Fruit fly (Drosophila melanogaster) whole organism, embryonic: ENCODE measurements around the gene CG33784.

Source experiments
- Atf3 ChIP-seq: fragments of 200-800 bp; sonication (Bioruptor generic); optimal IDR thresholded peaks from 3 replicates; lab custom pipeline; 2016; ENCODE audit warnings: missing biosample characterization, missing genetic modification characterization
- BEAF-32 ChIP-seq: fragments of 200-800 bp; sonication (Bioruptor generic); optimal IDR thresholded peaks from 3 replicates; lab custom pipeline; 2017; ENCODE audit warnings: missing biosample characterization, missing genetic modification characterization, mild to moderate bottlenecking, moderate library complexity, missing genetic modification reagents
- Bgb ChIP-seq: fragments of 200-800 bp; sonication (Bioruptor generic); IDR thresholded peaks from 2 replicates; pipeline ENCODE4 v1.3.6; 2022; ENCODE audit warnings: missing biosample characterization, missing genetic modification characterization; ENCODE audit not compliant: partially characterized antibody
- CG10979 ChIP-seq: fragments of 200-800 bp; sonication (Bioruptor generic); optimal IDR thresholded peaks from 2 replicates; lab custom pipeline; 2018; ENCODE audit warnings: missing biosample characterization, mild to moderate bottlenecking, missing genetic modification characterization, moderate library complexity
- CG11504 ChIP-seq: fragments of 200-800 bp; sonication (Bioruptor generic); optimal IDR thresholded peaks from 3 replicates; lab custom pipeline; 2019; ENCODE audit warnings: missing biosample characterization, mild to moderate bottlenecking, missing genetic modification characterization, moderate library complexity
- CG15601 ChIP-seq: fragments of 200-800 bp; sonication (Bioruptor generic); optimal IDR thresholded peaks from 3 replicates; lab custom pipeline; 2019; ENCODE audit warnings: missing biosample characterization, mild to moderate bottlenecking, missing genetic modification characterization, moderate library complexity
- CG2678 ChIP-seq: fragments of 200-800 bp; sonication (Bioruptor generic); optimal IDR thresholded peaks from 3 replicates; lab custom pipeline; 2019; ENCODE audit warnings: missing biosample characterization, mild to moderate bottlenecking, missing genetic modification characterization, moderate library complexity
- CG2712 ChIP-seq: fragments of 200-800 bp; optimal IDR thresholded peaks from 3 replicates; lab custom pipeline; 2019; ENCODE audit warnings: missing biosample characterization, mild to moderate bottlenecking, missing genetic modification characterization, moderate library complexity
- CG3163 ChIP-seq: fragments of 200-800 bp; sonication (Bioruptor generic); optimal IDR thresholded peaks from 3 replicates; lab custom pipeline; 2016; ENCODE audit warnings: missing biosample characterization, missing genetic modification characterization
- CG5953 ChIP-seq: fragments of 200-800 bp; sonication (Bioruptor generic); IDR thresholded peaks from 2 replicates; pipeline ENCODE4 v1.3.6; 2022; ENCODE audit warnings: missing biosample characterization, missing genetic modification characterization
- CG6272 ChIP-seq: fragments of 200-800 bp; sonication (Bioruptor generic); IDR thresholded peaks from 2 replicates; pipeline ENCODE4 v1.3.6; 2022; ENCODE audit warnings: missing biosample characterization, missing genetic modification characterization
- CG9437 ChIP-seq: fragments of 200-800 bp; sonication (Bioruptor generic); optimal IDR thresholded peaks from 2 replicates; lab custom pipeline; 2018; ENCODE audit warnings: missing biosample characterization, mild to moderate bottlenecking, missing genetic modification characterization
- CG9876 ChIP-seq: fragments of 200-800 bp; sonication (Bioruptor generic); optimal IDR thresholded peaks from 2 replicates; lab custom pipeline; 2016; ENCODE audit warnings: missing biosample characterization, missing genetic modification characterization
- CHES-1-like ChIP-seq: fragments of 200-800 bp; sonication (Bioruptor generic); optimal IDR thresholded peaks from 2 replicates; lab custom pipeline; 2016; ENCODE audit warnings: missing biosample characterization, missing genetic modification characterization
- Dek ChIP-seq: fragments of 200-800 bp; sonication (Bioruptor generic); optimal IDR thresholded peaks from 3 replicates; lab custom pipeline; 2019; ENCODE audit warnings: missing biosample characterization, mild to moderate bottlenecking, missing genetic modification characterization, moderate library complexity
- ERR ChIP-seq: fragments of 200-800 bp; sonication (Bioruptor generic); optimal IDR thresholded peaks from 2 replicates; lab custom pipeline; 2016; ENCODE audit warnings: missing biosample characterization, missing genetic modification characterization
- Elba2 ChIP-seq: fragments of 200-800 bp; sonication (Bioruptor generic); optimal IDR thresholded peaks from 3 replicates; lab custom pipeline; 2016; ENCODE audit warnings: missing biosample characterization, missing genetic modification characterization
- Fer2 ChIP-seq: fragments of 200-800 bp; sonication (Bioruptor generic); optimal IDR thresholded peaks from 2 replicates; lab custom pipeline; 2018; ENCODE audit warnings: missing biosample characterization, mild to moderate bottlenecking, missing genetic modification characterization, moderate library complexity
- GATAe ChIP-seq: fragments of 200-800 bp; sonication (Bioruptor generic); conservative IDR thresholded peaks from 2 replicates; pipeline ENCODE4 v1.3.6; 2022; ENCODE audit warnings: missing biosample characterization, missing genetic modification characterization
- Hsf ChIP-seq: fragments of 200-800 bp; sonication (Bioruptor generic); optimal IDR thresholded peaks from 3 replicates; lab custom pipeline; 2016; ENCODE audit warnings: missing biosample characterization, missing genetic modification characterization
- Nf-YC ChIP-seq: fragments of 200-800 bp; optimal IDR thresholded peaks from 3 replicates; lab custom pipeline; 2019; ENCODE audit warnings: missing biosample characterization, mild to moderate bottlenecking, missing genetic modification characterization, moderate library complexity
- Opbp ChIP-seq: fragments of 200-800 bp; sonication (Bioruptor generic); IDR thresholded peaks from 3 replicates; pipeline ENCODE4 v1.3.6; 2022; ENCODE audit warnings: missing biosample characterization, missing genetic modification characterization; ENCODE audit not compliant: partially characterized antibody
- Six4 ChIP-seq: fragments of 200-800 bp; sonication (Bioruptor generic); optimal IDR thresholded peaks from 2 replicates; lab custom pipeline; 2016; ENCODE audit warnings: missing biosample characterization, missing genetic modification characterization
- Usf ChIP-seq: fragments of 200-800 bp; sonication (Bioruptor generic); optimal IDR thresholded peaks from 2 replicates; lab custom pipeline; 2017; ENCODE audit warnings: missing genotype, missing biosample characterization, missing genetic modification characterization
- ash1 ChIP-seq: fragments of 200-800 bp; sonication (Bioruptor generic); optimal IDR thresholded peaks from 2 replicates; lab custom pipeline; 2018; ENCODE audit warnings: missing biosample characterization, mild to moderate bottlenecking, missing genetic modification characterization
- bcd ChIP-seq: fragments of 200-800 bp; sonication (Bioruptor generic); optimal IDR thresholded peaks from 2 replicates; lab custom pipeline; 2017; ENCODE audit warnings: missing biosample characterization, mild to moderate bottlenecking, missing genetic modification characterization
- btn ChIP-seq: fragments of 200-800 bp; sonication (Bioruptor generic); optimal IDR thresholded peaks from 2 replicates; lab custom pipeline; 2016; ENCODE audit warnings: missing biosample characterization, missing genetic modification characterization
- cas ChIP-seq: fragments of 200-800 bp; sonication (Bioruptor generic); IDR thresholded peaks from 2 replicates; pipeline ENCODE4 v1.3.6; 2022; ENCODE audit warnings: missing biosample characterization, missing genetic modification characterization
- chm ChIP-seq: fragments of 200-800 bp; sonication (Bioruptor generic); IDR thresholded peaks from 2 replicates; pipeline ENCODE4 v1.3.6; 2022; ENCODE audit warnings: missing biosample characterization, missing genetic modification characterization
- danr ChIP-seq: fragments of 200-800 bp; sonication (Bioruptor generic); IDR thresholded peaks from 2 replicates; pipeline ENCODE4 v1.3.6; 2022; ENCODE audit warnings: missing biosample characterization, missing genetic modification characterization
- dmrt99B ChIP-seq: fragments of 200-800 bp; sonication (Bioruptor generic); optimal IDR thresholded peaks from 2 replicates; lab custom pipeline; 2018; ENCODE audit warnings: missing biosample characterization, mild to moderate bottlenecking, missing genetic modification characterization, moderate library complexity
- fd96Cb ChIP-seq: fragments of 200-800 bp; sonication (Bioruptor generic); optimal IDR thresholded peaks from 2 replicates; lab custom pipeline; 2018; ENCODE audit warnings: missing biosample characterization, mild to moderate bottlenecking, missing genetic modification characterization, moderate library complexity
- ftz-f1 ChIP-seq: fragments of 200-800 bp; sonication (Bioruptor generic); optimal IDR thresholded peaks from 2 replicates; lab custom pipeline; 2016; ENCODE audit warnings: missing biosample characterization, missing genetic modification characterization
- hbn ChIP-seq: fragments of 200-800 bp; sonication (Bioruptor generic); IDR thresholded peaks from 2 replicates; pipeline ENCODE4 v1.3.6; 2022; ENCODE audit warnings: missing biosample characterization, missing genetic modification characterization; ENCODE audit not compliant: partially characterized antibody
- her ChIP-seq: fragments of 200-800 bp; sonication (Bioruptor generic); optimal IDR thresholded peaks from 2 replicates; lab custom pipeline; 2016; ENCODE audit warnings: missing biosample characterization, missing genetic modification characterization
- lilli ChIP-seq: fragments of 200-800 bp; sonication (Bioruptor generic); optimal IDR thresholded peaks from 3 replicates; lab custom pipeline; 2016; ENCODE audit warnings: missing biosample characterization, missing genetic modification characterization
- lov ChIP-seq, 2 experiments: fragments of 200-800 bp in 1 of 2; fragments of >200 bp in 1 of 2; sonication (Bioruptor generic) in 1 of 2; IDR thresholded peaks in 1 of 2; optimal IDR thresholded peaks in 1 of 2; 2 replicates in 1 of 2; 3 replicates in 1 of 2; pipeline versions ENCODE4 v1.3.6 to Lab custom; 2017 to 2022; ENCODE audit warnings: missing biosample characterization in 1 of 2, missing genetic modification characterization in 1 of 2
- mam ChIP-seq: fragments of 200-800 bp; sonication (Bioruptor generic); optimal IDR thresholded peaks from 3 replicates; lab custom pipeline; 2016; ENCODE audit warnings: missing biosample characterization, missing genetic modification characterization
- nerfin-1 ChIP-seq: fragments of 200-800 bp; sonication (Bioruptor generic); optimal IDR thresholded peaks from 3 replicates; lab custom pipeline; 2019; ENCODE audit warnings: missing biosample characterization, mild to moderate bottlenecking, missing genetic modification characterization, moderate library complexity
- nom ChIP-seq: fragments of 200-800 bp; sonication (Bioruptor generic); optimal IDR thresholded peaks from 2 replicates; lab custom pipeline; 2017; ENCODE audit warnings: missing biosample characterization, missing genetic modification characterization, mild to moderate bottlenecking, moderate library complexity, missing genetic modification reagents
- pb ChIP-seq: fragments of 200-800 bp; sonication (Bioruptor generic); optimal IDR thresholded peaks from 3 replicates; lab custom pipeline; 2016; ENCODE audit warnings: missing biosample characterization, missing genetic modification characterization
- pita ChIP-seq: fragments of 200-800 bp; sonication (Bioruptor generic); optimal IDR thresholded peaks from 2 replicates; lab custom pipeline; 2017; ENCODE audit warnings: missing biosample characterization, mild to moderate bottlenecking, missing genetic modification characterization
- run ChIP-seq: fragments of 200-800 bp; sonication (Bioruptor generic); optimal IDR thresholded peaks from 3 replicates; lab custom pipeline; 2018; ENCODE audit warnings: missing biosample characterization, mild to moderate bottlenecking, missing genetic modification characterization
- sd ChIP-seq: fragments of 200-800 bp; sonication (Bioruptor generic); optimal IDR thresholded peaks from 3 replicates; lab custom pipeline; 2018; ENCODE audit warnings: missing biosample characterization, mild to moderate bottlenecking, missing genetic modification characterization, moderate library complexity
- sens ChIP-seq: fragments of 200-800 bp; sonication (Bioruptor generic); peaks from one replicate; lab custom pipeline; 2016; ENCODE audit warnings: missing biosample characterization, missing genetic modification characterization
- sr ChIP-seq: fragments of 200-800 bp; sonication (Bioruptor generic); IDR thresholded peaks from 3 replicates; pipeline ENCODE4 v1.3.6; 2022; ENCODE audit warnings: missing biosample characterization, missing genetic modification characterization
- tap ChIP-seq: fragments of 200-800 bp; optimal IDR thresholded peaks from 3 replicates; lab custom pipeline; 2019; ENCODE audit warnings: missing biosample characterization, mild to moderate bottlenecking, missing genetic modification characterization, moderate library complexity
- tin ChIP-seq: fragments of 200-800 bp; sonication (Bioruptor generic); optimal IDR thresholded peaks from 3 replicates; lab custom pipeline; 2016; ENCODE audit warnings: missing biosample characterization, missing genetic modification characterization
- tx ChIP-seq: fragments of 200-800 bp; sonication (Bioruptor generic); optimal IDR thresholded peaks from 2 replicates; lab custom pipeline; 2016; ENCODE audit warnings: missing biosample characterization, missing genetic modification characterization
- wor ChIP-seq: fragments of 200-800 bp; sonication (Bioruptor generic); IDR thresholded peaks from 2 replicates; pipeline ENCODE4 v1.3.6; 2022; ENCODE audit warnings: missing biosample characterization, missing genetic modification characterization
- zen2 ChIP-seq: fragments of 200-800 bp; sonication (Bioruptor generic); IDR thresholded peaks from 3 replicates; pipeline ENCODE4 v1.3.6; 2022; ENCODE audit warnings: missing biosample characterization, missing genetic modification characterization; ENCODE audit not compliant: partially characterized antibody
- zfh1 ChIP-seq: fragments of 200-800 bp; sonication (Bioruptor generic); IDR thresholded peaks from 3 replicates; pipeline ENCODE4 v1.3.6; 2022; ENCODE audit warnings: missing biosample characterization, missing genetic modification characterization

Gene CG33784

dm6 chr3R:10086683-10087082 is 19.0 kb downstream of the CG33784 start (continued):
- TF ChIP-seq nom (GFP tag; lab: Kevin White, UChicago) (no peak), pita (GFP tag; lab: Kevin White, UChicago) (no peak), sr (GFP tag; lab: Robert Waterston, UW) (no peak), wor (no peak), Opbp (GFP tag; lab: Robert Waterston, UW) (no peak), BEAF-32 (no peak), CG2712 (tag; lab: Kevin White, UChicago) (no peak), sd (tag; lab: Kevin White, UChicago) (peak; percentile 73), Six4 (no peak), zfh1 (GFP tag; lab: Robert Waterston, UW) (no peak), chm (GFP tag; lab: Robert Waterston, UW) (no peak), ftz-f1 (no peak), zen2 (no peak), lilli (no peak), CG3163 (GFP tag; lab: Kevin White, UChicago) (no peak), hbn (GFP tag; lab: Robert Waterston, UW) (no peak), CG15601 (no peak), CHES-1-like (GFP tag; lab: Kevin White, UChicago) (no peak), cas (GFP tag; lab: Robert Waterston, UW) (no peak), mam (no peak), Fer2 (no peak), CG5953 (GFP tag; lab: Robert Waterston, UW) (peak; percentile 27; the same call in 1 of the 2 replicates), nerfin-1 (tag; lab: Kevin White, UChicago) (no peak), lov (optimal IDR thresholded peaks at IDR 0.05; lab: Kevin White, UChicago) (no peak), lov (GFP tag; IDR thresholded peaks at IDR 0.05; lab: Robert Waterston, UW) (no peak), ERR (GFP tag; lab: Kevin White, UChicago) (no peak), CG11504 (tag; lab: Kevin White, UChicago) (peak; percentile 22), Elba2 (GFP tag; lab: Kevin White, UChicago) (no peak), pb (GFP tag; lab: Kevin White, UChicago) (no peak), her (GFP tag; lab: Kevin White, UChicago) (no peak), CG6272 (GFP tag; lab: Robert Waterston, UW) (no peak), btn (GFP tag; lab: Kevin White, UChicago) (no peak), bcd (GFP tag; lab: Kevin White, UChicago) (no peak), Hsf (GFP tag; lab: Kevin White, UChicago) (no peak), tx (GFP tag; lab: Kevin White, UChicago) (no peak), CG10979 (tag; lab: Kevin White, UChicago) (no peak), Usf (no peak), CG9876 (GFP tag; lab: Kevin White, UChicago) (no peak), CG2678 (tag; lab: Kevin White, UChicago) (no peak), danr (GFP tag; lab: Robert Waterston, UW) (no peak), run (tag; lab: Kevin White, UChicago) (no peak), Bgb (GFP tag; lab: Robert Waterston, UW) (no peak), CG9437 (peak; percentile 28), sens (GFP tag; lab: Kevin White, UChicago) (peak; percentile 73), tin (GFP tag; lab: Kevin White, UChicago) (no peak), Dek (tag; lab: Kevin White, UChicago) (no peak), dmrt99B (tag; lab: Kevin White, UChicago) (peak; percentile 35), ash1 (no peak), Atf3 (GFP tag; lab: Kevin White, UChicago) (no peak), fd96Cb (no peak), GATAe (GFP tag; lab: Robert Waterston, UW) (no peak), tap (no peak), Nf-YC (tag; lab: Kevin White, UChicago) (no peak)
